Worm (Caenorhabditis elegans) whole organism, L1 larva: ENCODE results near the gene marg-1.
A peak's percentile ranks its signal among the peaks of the same experiment; 100 is the strongest.

Experiments used
- C04F5.9 ChIP-seq: sonication (generic microtip); optimal IDR thresholded peaks from 2 replicates; lab custom pipeline; 2016; ENCODE audit warnings: missing genetic modification characterization, missing compliant biosample characterization
- C34B4.2 ChIP-seq: sonication (generic microtip); optimal IDR thresholded peaks from 2 replicates; lab custom pipeline; 2017; ENCODE audit warnings: mild to moderate bottlenecking, missing genetic modification characterization, missing compliant biosample characterization
- Y116A8C.19 ChIP-seq: sonication (generic microtip); optimal IDR thresholded peaks from 2 replicates; lab custom pipeline; 2016; ENCODE audit warnings: missing compliant biosample characterization, missing genetic modification characterization, borderline replicate concordance
- aly-2 ChIP-seq: fragments of 150-350 bp; optimal IDR thresholded peaks from 2 replicates; lab custom pipeline; 2014; ENCODE audit warnings: missing biosample characterization, missing genetic modification characterization
- ama-1 ChIP-seq: fragments of 150-350 bp; optimal IDR thresholded peaks from 2 replicates; lab custom pipeline; 2014
- ceh-8 ChIP-seq: fragments of 200-800 bp; sonication (Bioruptor generic); optimal IDR thresholded peaks from 2 replicates; lab custom pipeline; 2018; ENCODE audit warnings: mild to moderate bottlenecking, missing genetic modification characterization, moderate library complexity, missing compliant biosample characterization
- ceh-82 ChIP-seq, 3 experiments: fragments of 150-350 bp in 1 of 3; sonication (generic microtip) in 2 of 3; optimal IDR thresholded peaks; 2 replicates each; lab custom pipeline; 2014 to 2017; ENCODE audit warnings: missing biosample characterization in 3 of 3, missing genetic modification characterization in 3 of 3
- dsc-1 ChIP-seq: sonication (generic microtip); optimal IDR thresholded peaks from 2 replicates; lab custom pipeline; 2016; ENCODE audit warnings: mild to moderate bottlenecking, missing genetic modification characterization, missing compliant biosample characterization
- efl-1 ChIP-seq, 4 experiments: fragments of 150-350 bp; optimal IDR thresholded peaks in 3 of 4; peaks in 1 of 4; 1 replicate in 1 of 4; 2 replicates in 3 of 4; lab custom pipeline; 2014; ENCODE audit warnings: missing biosample characterization in 2 of 4, missing genetic modification characterization in 2 of 4, missing genetic modification reagents in 2 of 4
- efl-3 ChIP-seq: fragments of 200-800 bp; sonication (Bioruptor generic); optimal IDR thresholded peaks from 2 replicates; lab custom pipeline; 2018; ENCODE audit warnings: mild to moderate bottlenecking, missing genetic modification characterization, missing compliant biosample characterization
- egl-13 ChIP-seq: sonication (generic microtip); optimal IDR thresholded peaks from 2 replicates; lab custom pipeline; 2016; ENCODE audit warnings: missing genotype, missing genetic modification reagents, missing genetic modification characterization, missing compliant biosample characterization
- elt-2 ChIP-seq: sonication (generic microtip); optimal IDR thresholded peaks from 2 replicates; lab custom pipeline; 2016; ENCODE audit warnings: missing genetic modification characterization, mild to moderate bottlenecking, inconsistent platforms, missing compliant biosample characterization, missing genetic modification reagents
- elt-3 ChIP-seq, 6 experiments: fragments of 150-350 bp in 1 of 6; sonication (generic microtip); optimal IDR thresholded peaks; 2 replicates each; lab custom pipeline; 2017 to 2018; ENCODE audit warnings: missing biosample characterization in 6 of 6, missing genetic modification characterization in 6 of 6, inconsistent platforms in 1 of 6
- fkh-4 ChIP-seq: sonication (generic microtip); optimal IDR thresholded peaks from 2 replicates; lab custom pipeline; 2016; ENCODE audit warnings: missing compliant biosample characterization, missing genetic modification characterization, borderline replicate concordance
- fkh-8 ChIP-seq: sonication (generic microtip); optimal IDR thresholded peaks from 2 replicates; lab custom pipeline; 2016; ENCODE audit warnings: mild to moderate bottlenecking, missing genetic modification characterization, missing compliant biosample characterization
- fos-1 ChIP-seq: fragments of 150-350 bp; optimal IDR thresholded peaks from 2 replicates; lab custom pipeline; 2014; ENCODE audit warnings: missing biosample characterization, missing genetic modification characterization
- hlh-17 ChIP-seq: fragments of 200-800 bp; sonication (Bioruptor generic); optimal IDR thresholded peaks from 2 replicates; lab custom pipeline; 2018; ENCODE audit warnings: missing genetic modification characterization, mild to moderate bottlenecking, missing compliant biosample characterization, moderate library complexity, borderline replicate concordance
- hlh-4 ChIP-seq: sonication (generic microtip); optimal IDR thresholded peaks from 2 replicates; lab custom pipeline; 2016; ENCODE audit warnings: mild to moderate bottlenecking, missing genetic modification characterization, missing compliant biosample characterization
- lin-14 ChIP-seq: fragments of 200-800 bp; sonication (Bioruptor generic); optimal IDR thresholded peaks from 2 replicates; lab custom pipeline; 2018; ENCODE audit warnings: mild to moderate bottlenecking, missing genetic modification characterization, moderate library complexity, missing compliant biosample characterization
- lin-35 ChIP-seq, 2 experiments: fragments of 150-350 bp; optimal IDR thresholded peaks; 2 replicates each; lab custom pipeline; 2014; ENCODE audit warnings: missing biosample characterization in 2 of 2, missing genetic modification characterization in 2 of 2, missing genetic modification reagents in 2 of 2
- lin-39 ChIP-seq: fragments of 150-350 bp; optimal IDR thresholded peaks from 2 replicates; lab custom pipeline; 2014; ENCODE audit warnings: missing biosample characterization, missing genetic modification reagents, missing genetic modification characterization
- lir-3 ChIP-seq: sonication (generic microtip); optimal IDR thresholded peaks from 2 replicates; lab custom pipeline; 2016; ENCODE audit warnings: mild to moderate bottlenecking, missing genetic modification characterization, moderate library complexity, missing compliant biosample characterization; ENCODE audit not compliant: poor library complexity
- lsy-2 ChIP-seq, 2 experiments: fragments of 150-350 bp; optimal IDR thresholded peaks; 2 replicates each; lab custom pipeline; 2014; ENCODE audit warnings: missing biosample characterization in 2 of 2, missing genetic modification characterization in 2 of 2
- mab-9 ChIP-seq: fragments of 200-800 bp; sonication (Bioruptor generic); IDR thresholded peaks from 2 replicates; pipeline ENCODE4 v1.3.6; 2022; ENCODE audit warnings: missing genetic modification reagents, missing genetic modification characterization, missing compliant biosample characterization
- mep-1 ChIP-seq: fragments of 150-350 bp; optimal IDR thresholded peaks from 2 replicates; lab custom pipeline; 2014; ENCODE audit warnings: missing biosample characterization, missing genetic modification characterization
- nhr-11 ChIP-seq: fragments of 150-350 bp; optimal IDR thresholded peaks from 2 replicates; lab custom pipeline; 2014; ENCODE audit warnings: missing biosample characterization, missing genetic modification characterization
- nhr-19 ChIP-seq: fragments of 200-800 bp; sonication (Bioruptor generic); conservative IDR thresholded peaks from 2 replicates; pipeline ENCODE4 v1.3.6; 2022; ENCODE audit warnings: missing genetic modification characterization, missing compliant biosample characterization
- nhr-20 ChIP-seq: sonication (generic microtip); optimal IDR thresholded peaks from 2 replicates; lab custom pipeline; 2016; ENCODE audit warnings: mild to moderate bottlenecking, missing genetic modification characterization, missing compliant biosample characterization
- nhr-237 ChIP-seq: fragments of 150-350 bp; optimal IDR thresholded peaks from 2 replicates; lab custom pipeline; 2014; ENCODE audit warnings: missing biosample characterization, missing genetic modification characterization
- nhr-47 ChIP-seq: sonication (generic microtip); optimal IDR thresholded peaks from 2 replicates; lab custom pipeline; 2016; ENCODE audit warnings: mild to moderate bottlenecking, missing genetic modification characterization, moderate library complexity, missing compliant biosample characterization
- nhr-71 ChIP-seq: sonication (generic microtip); optimal IDR thresholded peaks from 2 replicates; lab custom pipeline; 2016; ENCODE audit warnings: mild to moderate bottlenecking, missing genetic modification characterization, moderate library complexity, missing compliant biosample characterization
- nhr-84 ChIP-seq: sonication (generic microtip); optimal IDR thresholded peaks from 2 replicates; lab custom pipeline; 2017; ENCODE audit warnings: missing biosample characterization, missing genetic modification characterization
- nhr-85 ChIP-seq: sonication (generic microtip); peaks from one replicate; lab custom pipeline; 2016; ENCODE audit warnings: missing genetic modification characterization, inconsistent platforms, missing compliant biosample characterization
- nhr-90 ChIP-seq: sonication (generic microtip); optimal IDR thresholded peaks from 2 replicates; lab custom pipeline; 2016; ENCODE audit warnings: mild to moderate bottlenecking, missing genetic modification characterization, missing compliant biosample characterization; ENCODE audit not compliant: poor library complexity
- pax-3 ChIP-seq: fragments of 200-800 bp; sonication (Bioruptor generic); optimal IDR thresholded peaks from 2 replicates; lab custom pipeline; 2018; ENCODE audit warnings: mild to moderate bottlenecking, missing genetic modification characterization, moderate library complexity, missing compliant biosample characterization
- pqm-1 ChIP-seq: sonication (generic microtip); optimal IDR thresholded peaks from 3 replicates; lab custom pipeline; 2017; ENCODE audit warnings: missing biosample characterization, missing genetic modification characterization
- snpc-4 ChIP-seq: fragments of 150-350 bp; optimal IDR thresholded peaks from 2 replicates; lab custom pipeline; 2014; ENCODE audit warnings: missing biosample characterization, missing genetic modification characterization
- snu-23 ChIP-seq: sonication (generic microtip); optimal IDR thresholded peaks from 2 replicates; lab custom pipeline; 2016; ENCODE audit warnings: missing genetic modification characterization, missing compliant biosample characterization
- sptf-1 ChIP-seq: fragments of 150-350 bp; optimal IDR thresholded peaks from 2 replicates; lab custom pipeline; 2014; ENCODE audit warnings: missing biosample characterization, missing genetic modification characterization
- tbx-2 ChIP-seq: sonication (generic microtip); optimal IDR thresholded peaks from 2 replicates; lab custom pipeline; 2016; ENCODE audit warnings: missing genetic modification characterization, missing compliant biosample characterization
- tlp-1 ChIP-seq: fragments of 150-350 bp; optimal IDR thresholded peaks from 2 replicates; lab custom pipeline; 2014; ENCODE audit warnings: missing biosample characterization, missing genetic modification characterization
- unc-130 ChIP-seq: fragments of 150-350 bp; optimal IDR thresholded peaks from 2 replicates; lab custom pipeline; 2017; ENCODE audit warnings: missing biosample characterization, missing genetic modification characterization, inconsistent platforms
- unc-30 ChIP-seq: sonication (generic microtip); optimal IDR thresholded peaks from 2 replicates; lab custom pipeline; 2017; ENCODE audit warnings: missing biosample characterization, missing genetic modification characterization
- unc-86 ChIP-seq: sonication (generic microtip); optimal IDR thresholded peaks from 2 replicates; lab custom pipeline; 2016; ENCODE audit warnings: missing genetic modification characterization, missing compliant biosample characterization
- unc-98 ChIP-seq: fragments of 200-800 bp; sonication (Bioruptor generic); IDR thresholded peaks from 2 replicates; pipeline ENCODE4 v1.3.6; 2022; ENCODE audit warnings: missing genetic modification characterization, missing compliant biosample characterization
- vab-15 ChIP-seq: sonication (generic microtip); optimal IDR thresholded peaks from 2 replicates; lab custom pipeline; 2017; ENCODE audit warnings: missing genotype, mild to moderate bottlenecking, missing genetic modification characterization, missing compliant biosample characterization
- xbp-1 ChIP-seq: sonication (generic microtip); optimal IDR thresholded peaks from 2 replicates; lab custom pipeline; 2016; ENCODE audit warnings: missing genetic modification characterization, missing compliant biosample characterization
- zag-1 ChIP-seq: fragments of 150-350 bp; optimal IDR thresholded peaks from 2 replicates; lab custom pipeline; 2014; ENCODE audit warnings: missing biosample characterization, missing genetic modification characterization
- zip-4 ChIP-seq: fragments of 200-800 bp; sonication (Bioruptor generic); optimal IDR thresholded peaks from 2 replicates; lab custom pipeline; 2018; ENCODE audit warnings: mild to moderate bottlenecking, missing genetic modification characterization, moderate library complexity, missing compliant biosample characterization
- ztf-11 ChIP-seq, 2 experiments: sonication (generic microtip); optimal IDR thresholded peaks; 2 replicates each; lab custom pipeline; 2016 to 2017; ENCODE audit warnings: missing genetic modification characterization in 2 of 2, missing biosample characterization in 1 of 2, missing compliant biosample characterization in 1 of 2

The marg-1 gene

DNA sequence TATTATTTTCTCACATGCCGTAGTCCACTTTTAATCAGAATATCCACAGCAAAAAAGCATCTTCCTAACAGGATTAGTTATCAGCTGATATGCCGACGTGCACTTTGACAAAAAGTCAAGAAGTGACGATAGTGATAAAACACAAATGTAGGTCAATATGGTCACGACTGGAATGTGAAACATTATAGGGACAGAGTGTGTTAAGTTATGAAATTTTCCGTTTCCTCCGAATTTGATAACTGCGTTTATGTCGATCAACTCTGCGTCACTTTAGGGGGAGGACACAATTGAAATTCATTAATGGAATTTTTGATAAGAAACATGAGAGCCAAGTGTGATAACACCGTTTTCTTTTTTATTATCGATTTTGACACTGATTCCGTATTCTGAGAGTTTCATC, 52.0 kb downstream of the marg-1 start, which contains the start of gene aex-4:
Gene aex-4 (plus strand): TSS at position 312 of the 400 bp plus-strand sequence.
- TF ChIP-seq lin-39 (tag; lab: Kevin White, UChicago) (no peak), lin-14 (GFP tag; lab: Kevin White, UChicago) (peak; percentile 19), lir-3 (tag; lab: Kevin White, UChicago) (no peak), fkh-8 (tag; lab: Kevin White, UChicago) (peak; percentile 4), aly-2 (tag; lab: Kevin White, UChicago) (no peak), nhr-90 (no peak), nhr-85 (tag; lab: Kevin White, UChicago) (no peak), zag-1 (tag; lab: Kevin White, UChicago) (no peak), nhr-237 (no peak), pqm-1 (tag; lab: Kevin White, UChicago) (peak; percentile 69), ceh-8 (GFP tag; lab: Kevin White, UChicago) (no peak), fkh-4 (no peak), xbp-1 (no peak), snpc-4 (tag; lab: Kevin White, UChicago) (no peak), C34B4.2 (tag; lab: Kevin White, UChicago) (no peak), fos-1 (no peak), ztf-11 (tag; optimal IDR thresholded peaks at IDR 0.05; lab: Kevin White, UChicago) (no peak), nhr-47 (peak; percentile 12), efl-3 (GFP tag; lab: Kevin White, UChicago) (no peak), unc-130 (tag; lab: Kevin White, UChicago) (no peak), ama-1 (no peak), unc-98 (no peak), lin-35 (GFP tag; optimal IDR thresholded peaks at IDR 0.05; lab: Kevin White, UChicago) (peak in 1 of 2 experiments; percentile 31), lsy-2 (tag; optimal IDR thresholded peaks at IDR 0.05; lab: Kevin White, UChicago) (no peak), snu-23 (GFP tag; lab: Kevin White, UChicago) (no peak), elt-3 (tag; optimal IDR thresholded peaks at IDR 0.05; lab: Kevin White, UChicago) (no peak), nhr-84 (no peak), efl-1 (optimal IDR thresholded peaks at IDR 0.05; lab: Kevin White, UChicago) (no peak), efl-1 (GFP tag; optimal IDR thresholded peaks at IDR 0.05 in 1 of 2; lab: Kevin White, UChicago) (no peak), unc-30 (tag; lab: Kevin White, UChicago) (no peak), nhr-19 (GFP tag; lab: Robert Waterston, UW) (no peak), hlh-17 (GFP tag; lab: Kevin White, UChicago) (no peak), nhr-71 (tag; lab: Kevin White, UChicago) (peak; percentile 34), nhr-20 (tag; lab: Kevin White, UChicago) (peak; percentile 21), sptf-1 (tag; lab: Kevin White, UChicago) (no peak), dsc-1 (peak; percentile 54), tbx-2 (tag; lab: Kevin White, UChicago) (no peak), vab-15 (no peak), egl-13 (tag; lab: Kevin White, UChicago) (peak; percentile 34), C04F5.9 (tag; lab: Kevin White, UChicago) (no peak), Y116A8C.19 (no peak), nhr-11 (tag; lab: Kevin White, UChicago) (no peak), pax-3 (peak; percentile 51), hlh-4 (no peak), mep-1 (no peak), tlp-1 (tag; lab: Kevin White, UChicago) (no peak), ceh-82 (tag; optimal IDR thresholded peaks at IDR 0.05; lab: Kevin White, UChicago) (no peak), elt-2 (tag; lab: Kevin White, UChicago) (peak; percentile 94), mab-9 (GFP tag; lab: Robert Waterston, UW) (no peak), unc-86 (tag; lab: Kevin White, UChicago) (no peak), zip-4 (no peak)
- TF ChIP-seq, all 84 proteins: peak for 11
